Worm (Caenorhabditis elegans): ENCODE data around the gene F19B10.10.

DNA sequence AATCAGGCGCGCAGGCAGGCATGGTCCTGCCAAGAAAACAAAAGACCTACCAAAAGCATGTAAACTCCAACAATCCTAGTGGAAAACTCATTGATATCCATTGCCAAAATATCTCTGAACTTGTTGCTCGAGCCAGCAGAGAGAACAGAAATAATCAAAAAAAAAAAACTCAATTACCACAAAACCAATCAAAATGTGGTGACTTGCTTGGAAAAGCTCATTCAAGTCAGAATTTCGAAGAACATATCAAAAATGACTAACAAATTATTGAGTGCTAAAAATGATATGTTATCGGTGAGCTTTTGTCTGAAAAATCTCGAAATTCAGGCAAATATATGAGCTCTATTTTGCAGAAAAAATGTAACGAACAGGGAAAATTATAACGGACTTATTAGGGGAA, 20.1 kb upstream of the F19B10.10 start, which contains the start of gene srx-105:
- TF ChIP-seq pbrm-1 (GFP tag; IDR thresholded peaks at IDR 0.05) (no peak), snpc-4 (GFP tag; optimal IDR thresholded peaks at IDR 0.05) (no peak), snpc-4 (tag; optimal IDR thresholded peaks at IDR 0.05) (no peak), sptf-2 (GFP tag; optimal IDR thresholded peaks at IDR 0.05) (no peak), zim-3 (tag; optimal IDR thresholded peaks at IDR 0.05) (no peak), him-1 (tag; optimal IDR thresholded peaks at IDR 0.05) (no peak), tbx-9 (tag; optimal IDR thresholded peaks at IDR 0.05; ENCODE audit: borderline replicate concordance) (no peak), unc-62 (GFP tag; optimal IDR thresholded peaks at IDR 0.05) (no peak), ccch-3 (GFP tag; optimal IDR thresholded peaks at IDR 0.05) (no peak)
